Fruit fly (Drosophila melanogaster) whole organism, adult: ENCODE results near the gene CG3397.

Experiments
- CG11617 ChIP-seq: fragments of 200-800 bp; sonication (Bioruptor generic); optimal IDR thresholded peaks from 2 replicates; lab custom pipeline; 2017; ENCODE audit warnings: mild to moderate bottlenecking, missing biosample characterization, missing genetic modification reagents, missing genetic modification characterization
- CG12768 ChIP-seq: fragments of 200-800 bp; sonication (Bioruptor generic); optimal IDR thresholded peaks from 2 replicates; lab custom pipeline; 2017; ENCODE audit warnings: missing biosample characterization, missing genetic modification characterization, mild to moderate bottlenecking, moderate library complexity, missing genetic modification reagents
- CG14711 ChIP-seq: fragments of 200-800 bp; sonication (Bioruptor generic); optimal IDR thresholded peaks from 2 replicates; lab custom pipeline; 2018; ENCODE audit warnings: missing biosample characterization, mild to moderate bottlenecking, missing genetic modification characterization, moderate library complexity
- CG1620 ChIP-seq: fragments of 200-800 bp; sonication (Bioruptor generic); optimal IDR thresholded peaks from 2 replicates; lab custom pipeline; 2016; ENCODE audit warnings: missing biosample characterization, missing genetic modification characterization
- CG33017 ChIP-seq: fragments of 200-800 bp; sonication (Bioruptor generic); optimal IDR thresholded peaks from 2 replicates; lab custom pipeline; 2018; ENCODE audit warnings: missing biosample characterization, mild to moderate bottlenecking, missing genetic modification characterization, moderate library complexity
- CG7045 ChIP-seq: fragments of 200-800 bp; sonication (Bioruptor generic); optimal IDR thresholded peaks from 2 replicates; lab custom pipeline; 2017; ENCODE audit warnings: missing biosample characterization, mild to moderate bottlenecking, missing genetic modification characterization
- CG7101 ChIP-seq: fragments of 200-800 bp; sonication (Bioruptor generic); optimal IDR thresholded peaks from 2 replicates; lab custom pipeline; 2018; ENCODE audit warnings: missing biosample characterization, mild to moderate bottlenecking, missing genetic modification characterization, moderate library complexity
- Clk ChIP-seq: fragments of 200-800 bp; sonication (Bioruptor generic); optimal IDR thresholded peaks from 2 replicates; lab custom pipeline; 2017; ENCODE audit warnings: missing biosample characterization, missing genetic modification characterization
- Crg-1 ChIP-seq: fragments of 200-800 bp; sonication (Bioruptor generic); optimal IDR thresholded peaks from 2 replicates; lab custom pipeline; 2016; ENCODE audit warnings: missing biosample characterization, missing genetic modification characterization
- Hr96 ChIP-seq: fragments of 200-800 bp; sonication (Bioruptor generic); optimal IDR thresholded peaks from 2 replicates; lab custom pipeline; 2016; ENCODE audit warnings: missing biosample characterization, missing genetic modification characterization
- Mnt ChIP-seq: fragments of 200-800 bp; sonication (Bioruptor generic); optimal IDR thresholded peaks from 2 replicates; lab custom pipeline; 2016; ENCODE audit warnings: missing biosample characterization, mild to moderate bottlenecking, missing genetic modification characterization
- bab1 ChIP-seq: fragments of 200-800 bp; sonication (Bioruptor generic); optimal IDR thresholded peaks from 3 replicates; lab custom pipeline; 2019; ENCODE audit warnings: missing biosample characterization, mild to moderate bottlenecking, missing genetic modification characterization, moderate library complexity
- cic ChIP-seq: fragments of 200-800 bp; sonication (Bioruptor generic); optimal IDR thresholded peaks from 2 replicates; lab custom pipeline; 2017; ENCODE audit warnings: missing biosample characterization, mild to moderate bottlenecking, missing genetic modification characterization, moderate library complexity
- cnc ChIP-seq, 2 experiments: fragments of >200 bp; optimal IDR thresholded peaks; 2 replicates each; lab custom pipeline; 2017
- kay ChIP-seq: fragments of 200-800 bp; sonication (Bioruptor generic); peaks from one replicate; lab custom pipeline; 2016; ENCODE audit warnings: missing biosample characterization, missing genetic modification characterization, borderline replicate concordance
- ovo ChIP-seq: fragments of 200-800 bp; sonication (Bioruptor generic); optimal IDR thresholded peaks from 2 replicates; lab custom pipeline; 2016; ENCODE audit warnings: missing biosample characterization, missing genetic modification characterization
- pad ChIP-seq: fragments of 200-800 bp; sonication (Bioruptor generic); optimal IDR thresholded peaks from 3 replicates; lab custom pipeline; 2017; ENCODE audit warnings: missing biosample characterization, missing genetic modification characterization, mild to moderate bottlenecking, moderate library complexity, missing genetic modification reagents
- tj ChIP-seq: fragments of 200-800 bp; sonication (Bioruptor generic); optimal IDR thresholded peaks from 3 replicates; lab custom pipeline; 2017; ENCODE audit warnings: missing biosample characterization, mild to moderate bottlenecking, missing genetic modification characterization, moderate library complexity
- toe ChIP-seq: fragments of 200-800 bp; sonication (Bioruptor generic); optimal IDR thresholded peaks from 2 replicates; lab custom pipeline; 2016; ENCODE audit warnings: missing biosample characterization, missing genetic modification characterization

CG3397 gene

dm6 chr3R:11984862-11985261 is 521 bp upstream of the CG3397 start:
- TF ChIP-seq CG12768 (GFP tag; lab: Kevin White, UChicago) (no peak), CG7101 (tag; lab: Kevin White, UChicago) (no peak), CG11617 (no peak), Crg-1 (GFP tag; lab: Kevin White, UChicago) (no peak), Mnt (GFP tag; lab: Kevin White, UChicago) (no peak)

dm6 chr3R:11982547-11982946 is 1.8 kb downstream of the CG3397 start:
- TF ChIP-seq cic (GFP tag; lab: Kevin White, UChicago) (no peak), tj (GFP tag; lab: Kevin White, UChicago) (no peak), pad (no peak), CG11617 (no peak), toe (GFP tag; lab: Kevin White, UChicago) (no peak), ovo (GFP tag; lab: Kevin White, UChicago) (no peak), CG7101 (tag; lab: Kevin White, UChicago) (no peak), CG33017 (no peak), Hr96 (GFP tag; lab: Kevin White, UChicago) (no peak), CG1620 (GFP tag; lab: Kevin White, UChicago) (no peak), kay (GFP tag; lab: Kevin White, UChicago) (no peak), bab1 (no peak), CG7045 (GFP tag; lab: Kevin White, UChicago) (no peak), Clk (GFP tag; lab: Kevin White, UChicago) (no peak), cnc (optimal IDR thresholded peaks at IDR 0.05; lab: Kevin White, UChicago) (no peak), CG14711 (tag; lab: Kevin White, UChicago) (no peak), Mnt (GFP tag; lab: Kevin White, UChicago) (no peak), CG12768 (GFP tag; lab: Kevin White, UChicago) (no peak), Crg-1 (GFP tag; lab: Kevin White, UChicago) (no peak)

- TF ChIP-seq CG14711 (tag; lab: Kevin White, UChicago), result no peak
- TF ChIP-seq tj (GFP tag; lab: Kevin White, UChicago), result no peak
- no peak for TF ChIP-seq pad
These were observed 2.4 kb downstream of the CG3397 start, which contains the start of gene CG12224 for dm6 chr3R:11981962-11982361. TSS of gene CG12224 (minus strand) at chr3R:11982062.

dm6 chr3R:11979879-11980571 is 4.3 kb downstream of the CG3397 start, which contains the start of gene CG18547:
TSS of gene CG18547 (minus strand) at chr3R:11980390.
- TF ChIP-seq Clk (GFP tag; lab: Kevin White, UChicago) (no peak), CG14711 (tag; lab: Kevin White, UChicago) (peak; percentile 25)

dm6 chr3R:11978278-11978677 is 6.1 kb downstream of the CG3397 start:
- TF ChIP-seq ovo (GFP tag; lab: Kevin White, UChicago), result no peak
- no peak for TF ChIP-seq Clk (GFP tag; lab: Kevin White, UChicago)
- no peak for TF ChIP-seq bab1
- TF ChIP-seq kay (GFP tag; lab: Kevin White, UChicago), result peak; percentile 37

dm6 chr3R:11977336-11977678 is 7.0 kb downstream of the CG3397 start:
- TF ChIP-seq CG7045 (GFP tag; lab: Kevin White, UChicago) (no peak), CG14711 (tag; lab: Kevin White, UChicago) (no peak), kay (GFP tag; lab: Kevin White, UChicago) (peak; percentile 70), Crg-1 (GFP tag; lab: Kevin White, UChicago) (no peak)

dm6 chr3R:11976556-11977335 is 7.6 kb downstream of the CG3397 start, which contains the start of gene CG10005:
TSS of gene CG10005 (minus strand) at chr3R:11977197.
- no peak for TF ChIP-seq CG7101 (tag; lab: Kevin White, UChicago)
- no peak for TF ChIP-seq Crg-1 (GFP tag; lab: Kevin White, UChicago)
- TF ChIP-seq cnc (optimal IDR thresholded peaks at IDR 0.05; lab: Kevin White, UChicago), result no peak
- TF ChIP-seq pad, result no peak
- TF ChIP-seq CG7045 (GFP tag; lab: Kevin White, UChicago), result no peak
- no peak for TF ChIP-seq CG14711 (tag; lab: Kevin White, UChicago)
- TF ChIP-seq CG33017, result no peak
- no peak for TF ChIP-seq Mnt (GFP tag; lab: Kevin White, UChicago)
- TF ChIP-seq CG11617, result no peak
- TF ChIP-seq tj (GFP tag; lab: Kevin White, UChicago), result no peak
- TF ChIP-seq bab1, result no peak
- TF ChIP-seq Hr96 (GFP tag; lab: Kevin White, UChicago), result no peak
- TF ChIP-seq CG12768 (GFP tag; lab: Kevin White, UChicago), result no peak
- TF ChIP-seq toe (GFP tag; lab: Kevin White, UChicago), result no peak
- TF ChIP-seq Clk (GFP tag; lab: Kevin White, UChicago), result no peak
